Fruit fly (Drosophila melanogaster): ENCODE measurements around the gene smog.

dm6 chr2L:4905365-4906280 lies 53.0 kb downstream of the smog start:
- no peak for TF ChIP-seq CG8478 (optimal IDR thresholded peaks at IDR 0.05)
- TF ChIP-seq EcR (GFP tag; optimal IDR thresholded peaks at IDR 0.05), result no peak
- no peak for TF ChIP-seq Dll (optimal IDR thresholded peaks at IDR 0.05)
- no peak for TF ChIP-seq pan (optimal IDR thresholded peaks at IDR 0.05)
